Worm (Caenorhabditis elegans) whole organism, L3 larva: ENCODE measurements around the gene ztf-7.

Experiments used
- elt-3 ChIP-seq, 3 experiments: fragments of 150-350 bp in 1 of 3; sonication (generic microtip) in 2 of 3; optimal IDR thresholded peaks; 2 replicates in 2 of 3; 4 replicates in 1 of 3; lab custom pipeline; 2014 to 2017; ENCODE audit warnings: missing biosample characterization in 3 of 3, missing genetic modification characterization in 3 of 3
- lin-15B ChIP-seq: fragments of 150-350 bp; optimal IDR thresholded peaks from 2 replicates; lab custom pipeline; 2014; ENCODE audit warnings: missing biosample characterization, missing genetic modification characterization
- nhr-12 ChIP-seq: fragments of 150-350 bp; optimal IDR thresholded peaks from 2 replicates; lab custom pipeline; 2014; ENCODE audit warnings: missing biosample characterization, missing genetic modification characterization
- nhr-28 ChIP-seq: fragments of 150-350 bp; optimal IDR thresholded peaks from 2 replicates; lab custom pipeline; 2014; ENCODE audit warnings: missing biosample characterization, missing genetic modification characterization
- nhr-76 ChIP-seq: fragments of 150-350 bp; sonication (generic microtip); optimal IDR thresholded peaks from 5 replicates; lab custom pipeline; 2014; ENCODE audit warnings: missing biosample characterization, missing genetic modification characterization
- snpc-4 ChIP-seq: fragments of 150-350 bp; optimal IDR thresholded peaks from 2 replicates; lab custom pipeline; 2014; ENCODE audit warnings: missing biosample characterization, missing genetic modification characterization
- tbx-2 ChIP-seq: sonication (generic microtip); optimal IDR thresholded peaks from 2 replicates; lab custom pipeline; 2016; ENCODE audit warnings: mild to moderate bottlenecking, missing genetic modification characterization, missing compliant biosample characterization
- unc-62 ChIP-seq: fragments of 150-350 bp; sonication (generic microtip); optimal IDR thresholded peaks from 4 replicates; lab custom pipeline; 2014; ENCODE audit warnings: missing biosample characterization, missing genetic modification reagents, missing genetic modification characterization

- TF ChIP-seq nhr-76 (tag; lab: Kevin White, UChicago) (no peak), lin-15B (tag; lab: Kevin White, UChicago) (no peak), nhr-28 (tag; lab: Kevin White, UChicago) (no peak), snpc-4 (tag; lab: Kevin White, UChicago) (no peak), elt-3 (tag; optimal IDR thresholded peaks at IDR 0.05; lab: Kevin White, UChicago) (no peak), tbx-2 (tag; lab: Kevin White, UChicago) (no peak), nhr-12 (tag; lab: Kevin White, UChicago) (no peak), unc-62 (GFP tag; lab: Kevin White, UChicago) (no peak)
Measured at ce11 chrV:9782045-9782444, 7.5 kb downstream of the ztf-7 start.
